Worm (Caenorhabditis elegans) whole organism, L3 larva: ENCODE measurements around the gene M7.7.

Experiments used
- aly-2 ChIP-seq: fragments of 150-350 bp; optimal IDR thresholded peaks from 2 replicates; lab custom pipeline; 2014; ENCODE audit warnings: missing biosample characterization, missing genetic modification characterization
- ceh-82 ChIP-seq: fragments of 150-350 bp; optimal IDR thresholded peaks from 2 replicates; lab custom pipeline; 2014; ENCODE audit warnings: missing biosample characterization, missing genetic modification characterization
- egl-5 ChIP-seq: fragments of 150-350 bp; optimal IDR thresholded peaks from 2 replicates; lab custom pipeline; 2017; ENCODE audit warnings: missing biosample characterization, missing genetic modification reagents, missing genetic modification characterization, inconsistent platforms
- elt-3 ChIP-seq, 3 experiments: fragments of 150-350 bp in 1 of 3; sonication (generic microtip) in 2 of 3; optimal IDR thresholded peaks; 2 replicates in 2 of 3; 4 replicates in 1 of 3; lab custom pipeline; 2014 to 2017; ENCODE audit warnings: missing biosample characterization in 3 of 3, missing genetic modification characterization in 3 of 3
- jun-1 ChIP-seq: fragments of 150-350 bp; optimal IDR thresholded peaks from 2 replicates; lab custom pipeline; 2014; ENCODE audit warnings: missing biosample characterization, missing genetic modification reagents, missing genetic modification characterization
- mdl-1 ChIP-seq: fragments of 150-350 bp; optimal IDR thresholded peaks from 2 replicates; lab custom pipeline; 2014; ENCODE audit warnings: missing biosample characterization, missing genetic modification characterization
- nhr-237 ChIP-seq: fragments of 150-350 bp; optimal IDR thresholded peaks from 2 replicates; lab custom pipeline; 2014; ENCODE audit warnings: missing biosample characterization, missing genetic modification characterization
- snpc-4 ChIP-seq: fragments of 150-350 bp; optimal IDR thresholded peaks from 2 replicates; lab custom pipeline; 2014; ENCODE audit warnings: missing biosample characterization, missing genetic modification characterization

DNA sequence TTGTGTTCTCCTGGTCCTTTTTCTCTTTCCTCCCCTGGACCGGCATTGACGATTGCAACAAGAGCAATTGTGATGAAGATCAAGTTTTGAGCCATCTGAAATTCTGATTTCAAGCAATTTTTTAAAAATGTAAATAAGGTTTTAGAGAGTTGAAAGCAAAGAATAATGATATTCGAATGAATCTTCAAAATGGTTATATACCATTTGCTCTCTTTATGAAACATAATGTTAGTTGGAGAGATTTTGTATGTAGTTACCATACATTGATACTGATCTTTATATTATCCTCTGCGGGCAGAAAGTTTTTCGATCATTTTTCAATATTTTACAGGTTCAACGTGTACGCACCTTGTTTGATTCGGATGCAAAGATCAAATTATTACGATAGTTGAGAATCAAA, 16.1 kb downstream of the M7.7 start, which contains the start of gene srlf-24:
- TF ChIP-seq elt-3 (tag; optimal IDR thresholded peaks at IDR 0.05; lab: Kevin White, UChicago): no peak
- TF ChIP-seq egl-5 (tag; lab: Kevin White, UChicago): no peak
- no peak for TF ChIP-seq nhr-237 (tag; lab: Kevin White, UChicago)
- no peak for TF ChIP-seq snpc-4 (tag; lab: Kevin White, UChicago)
- no peak for TF ChIP-seq ceh-82 (tag; lab: Kevin White, UChicago)
- TF ChIP-seq aly-2: no peak
- no peak for TF ChIP-seq jun-1 (tag; lab: Kevin White, UChicago)
- TF ChIP-seq mdl-1 (tag; lab: Kevin White, UChicago): no peak
